Worm (Caenorhabditis elegans) whole organism, L3 larva: Measurements from ENCODE around the gene Y39A3A.3.
A peak's percentile ranks its signal among the peaks of the same experiment; 100 is the strongest.

Source experiments
- ZK546.5 ChIP-seq: sonication (generic microtip); optimal IDR thresholded peaks from 2 replicates; lab custom pipeline; 2017; ENCODE audit warnings: missing biosample characterization, missing genetic modification characterization
- aly-2 ChIP-seq: fragments of 150-350 bp; optimal IDR thresholded peaks from 2 replicates; lab custom pipeline; 2014; ENCODE audit warnings: missing biosample characterization, missing genetic modification characterization
- ceh-16 ChIP-seq: sonication (generic microtip); optimal IDR thresholded peaks from 2 replicates; lab custom pipeline; 2017; ENCODE audit warnings: missing biosample characterization, missing genetic modification characterization
- ceh-28 ChIP-seq: fragments of 150-350 bp; optimal IDR thresholded peaks from 2 replicates; lab custom pipeline; 2014; ENCODE audit warnings: missing biosample characterization, missing genetic modification reagents, missing genetic modification characterization
- ceh-82 ChIP-seq: fragments of 150-350 bp; optimal IDR thresholded peaks from 2 replicates; lab custom pipeline; 2014; ENCODE audit warnings: missing biosample characterization, missing genetic modification characterization
- daf-12 ChIP-seq: fragments of 150-350 bp; optimal IDR thresholded peaks from 2 replicates; lab custom pipeline; 2014; ENCODE audit warnings: missing biosample characterization, missing genetic modification reagents, missing genetic modification characterization
- egl-5 ChIP-seq: fragments of 150-350 bp; optimal IDR thresholded peaks from 2 replicates; lab custom pipeline; 2017; ENCODE audit warnings: missing biosample characterization, missing genetic modification reagents, missing genetic modification characterization, inconsistent platforms
- elt-1 ChIP-seq: fragments of 150-350 bp; optimal IDR thresholded peaks from 2 replicates; lab custom pipeline; 2014; ENCODE audit warnings: missing biosample characterization, missing genetic modification characterization
- elt-2 ChIP-seq: sonication (generic microtip); optimal IDR thresholded peaks from 2 replicates; lab custom pipeline; 2016; ENCODE audit warnings: missing genetic modification reagents, mild to moderate bottlenecking, missing genetic modification characterization, missing compliant biosample characterization
- elt-3 ChIP-seq, 3 experiments: fragments of 150-350 bp in 1 of 3; sonication (generic microtip) in 2 of 3; optimal IDR thresholded peaks; 2 replicates in 2 of 3; 4 replicates in 1 of 3; lab custom pipeline; 2014 to 2017; ENCODE audit warnings: missing biosample characterization in 3 of 3, missing genetic modification characterization in 3 of 3
- eor-1 ChIP-seq, 2 experiments: fragments of 150-350 bp; optimal IDR thresholded peaks; 2 replicates each; lab custom pipeline; 2014 to 2018; ENCODE audit warnings: missing biosample characterization in 2 of 2, missing genetic modification characterization in 2 of 2
- fkh-10 ChIP-seq: sonication (generic microtip); optimal IDR thresholded peaks from 2 replicates; lab custom pipeline; 2017; ENCODE audit warnings: missing biosample characterization, missing genetic modification reagents, missing genetic modification characterization
- fkh-2 ChIP-seq: fragments of 150-350 bp; optimal IDR thresholded peaks from 2 replicates; lab custom pipeline; 2014; ENCODE audit warnings: missing biosample characterization, missing genetic modification reagents, missing genetic modification characterization
- hmg-11 ChIP-seq: sonication (generic microtip); optimal IDR thresholded peaks from 2 replicates; lab custom pipeline; 2016; ENCODE audit warnings: missing genetic modification characterization, missing compliant biosample characterization
- jun-1 ChIP-seq: fragments of 150-350 bp; optimal IDR thresholded peaks from 2 replicates; lab custom pipeline; 2014; ENCODE audit warnings: missing biosample characterization, missing genetic modification reagents, missing genetic modification characterization
- lin-15B ChIP-seq: fragments of 150-350 bp; optimal IDR thresholded peaks from 2 replicates; lab custom pipeline; 2014; ENCODE audit warnings: missing biosample characterization, missing genetic modification characterization
- lin-39 ChIP-seq: fragments of 150-350 bp; optimal IDR thresholded peaks from 2 replicates; lab custom pipeline; 2018; ENCODE audit warnings: missing biosample characterization, missing genetic modification reagents, missing genetic modification characterization
- mml-1 ChIP-seq: fragments of 150-350 bp; sonication (generic microtip); optimal IDR thresholded peaks from 3 replicates; lab custom pipeline; 2014; ENCODE audit warnings: missing biosample characterization, missing genetic modification characterization
- nfya-1 ChIP-seq: sonication (generic microtip); optimal IDR thresholded peaks from 2 replicates; lab custom pipeline; 2017; ENCODE audit warnings: missing genetic modification characterization, mild to moderate bottlenecking, missing compliant biosample characterization, antibody characterized with exemption, moderate library complexity; ENCODE audit not compliant: insufficient read depth
- nhr-11 ChIP-seq: fragments of 150-350 bp; optimal IDR thresholded peaks from 2 replicates; lab custom pipeline; 2014; ENCODE audit warnings: missing biosample characterization, missing genetic modification characterization
- nhr-23 ChIP-seq: fragments of 150-350 bp; optimal IDR thresholded peaks from 2 replicates; lab custom pipeline; 2014; ENCODE audit warnings: missing biosample characterization, missing genetic modification reagents, missing genetic modification characterization
- nhr-25 ChIP-seq: sonication (generic microtip); optimal IDR thresholded peaks from 2 replicates; lab custom pipeline; 2017; ENCODE audit warnings: missing biosample characterization, missing genetic modification characterization
- nhr-28 ChIP-seq: fragments of 150-350 bp; optimal IDR thresholded peaks from 2 replicates; lab custom pipeline; 2014; ENCODE audit warnings: missing biosample characterization, missing genetic modification characterization
- nhr-67 ChIP-seq: fragments of 150-350 bp; optimal IDR thresholded peaks from 2 replicates; lab custom pipeline; 2014; ENCODE audit warnings: missing biosample characterization, missing genetic modification characterization
- nhr-76 ChIP-seq: fragments of 150-350 bp; sonication (generic microtip); optimal IDR thresholded peaks from 5 replicates; lab custom pipeline; 2014; ENCODE audit warnings: missing biosample characterization, missing genetic modification characterization
- pha-4 ChIP-seq: fragments of 150-350 bp; optimal IDR thresholded peaks from 2 replicates; lab custom pipeline; 2014; ENCODE audit warnings: missing biosample characterization, missing genetic modification reagents, missing genetic modification characterization
- pqm-1 ChIP-seq: fragments of 150-350 bp; optimal IDR thresholded peaks from 2 replicates; lab custom pipeline; 2017; ENCODE audit warnings: missing biosample characterization, missing genetic modification characterization, inconsistent platforms
- sea-2 ChIP-seq: fragments of 150-350 bp; sonication (generic microtip); optimal IDR thresholded peaks from 4 replicates; lab custom pipeline; 2014; ENCODE audit warnings: missing biosample characterization, missing genetic modification reagents, missing genetic modification characterization
- skn-1 ChIP-seq: fragments of 150-350 bp; optimal IDR thresholded peaks from 2 replicates; lab custom pipeline; 2014; ENCODE audit warnings: missing biosample characterization, missing genetic modification characterization
- snpc-4 ChIP-seq: fragments of 150-350 bp; optimal IDR thresholded peaks from 2 replicates; lab custom pipeline; 2014; ENCODE audit warnings: missing biosample characterization, missing genetic modification characterization
- tbx-2 ChIP-seq: sonication (generic microtip); optimal IDR thresholded peaks from 2 replicates; lab custom pipeline; 2016; ENCODE audit warnings: mild to moderate bottlenecking, missing genetic modification characterization, missing compliant biosample characterization
- unc-62 ChIP-seq: fragments of 150-350 bp; sonication (generic microtip); optimal IDR thresholded peaks from 4 replicates; lab custom pipeline; 2014; ENCODE audit warnings: missing biosample characterization, missing genetic modification reagents, missing genetic modification characterization

Gene Y39A3A.3

ce11 chrIII:2101310-2101709, 33.2 kb upstream of the Y39A3A.3 start:
- TF ChIP-seq lin-39 (tag; lab: Kevin White, UChicago): no peak
- TF ChIP-seq nhr-11 (tag; lab: Kevin White, UChicago): no peak
- TF ChIP-seq nhr-28: no peak
- no peak for TF ChIP-seq egl-5 (tag; lab: Kevin White, UChicago)
- no peak for TF ChIP-seq sea-2
- no peak for TF ChIP-seq skn-1 (tag; lab: Kevin White, UChicago)
- no peak for TF ChIP-seq eor-1 (tag; optimal IDR thresholded peaks at IDR 0.05; lab: Kevin White, UChicago)
- TF ChIP-seq fkh-2 (tag; lab: Kevin White, UChicago): no peak
- no peak for TF ChIP-seq nfya-1 (tag; lab: Kevin White, UChicago)
- TF ChIP-seq elt-2 (tag; lab: Kevin White, UChicago): no peak
- TF ChIP-seq daf-12 (tag; lab: Kevin White, UChicago): no peak
- no peak for TF ChIP-seq ZK546.5 (tag; lab: Kevin White, UChicago)
- no peak for TF ChIP-seq nhr-25 (tag; lab: Kevin White, UChicago)
- no peak for TF ChIP-seq nhr-23 (tag; lab: Kevin White, UChicago)
- no peak for TF ChIP-seq ceh-28
- TF ChIP-seq unc-62 (GFP tag; lab: Kevin White, UChicago): no peak

ce11 chrIII:2100842-2101241, 32.7 kb upstream of the Y39A3A.3 start:
- peak; percentile 75 for TF ChIP-seq pha-4
- peak; percentile 98 for TF ChIP-seq nfya-1 (tag; lab: Kevin White, UChicago)
- TF ChIP-seq hmg-11 (tag; lab: Kevin White, UChicago): peak; percentile 97
- TF ChIP-seq elt-2 (tag; lab: Kevin White, UChicago): peak; percentile 54
- peak; percentile 54 for TF ChIP-seq tbx-2
- peak; percentile 94 for TF ChIP-seq fkh-10 (GFP tag; lab: Kevin White, UChicago)
- no peak for TF ChIP-seq elt-1
- TF ChIP-seq lin-39 (tag; lab: Kevin White, UChicago): peak; percentile 55
- no peak for TF ChIP-seq elt-3 (tag; optimal IDR thresholded peaks at IDR 0.05; lab: Kevin White, UChicago)
- peak; percentile 56 for TF ChIP-seq lin-15B (tag; lab: Kevin White, UChicago)
- no peak for TF ChIP-seq mml-1 (tag; lab: Kevin White, UChicago)
- TF ChIP-seq jun-1 (tag; lab: Kevin White, UChicago): peak; percentile 42
- TF ChIP-seq sea-2: peak; percentile 42
- TF ChIP-seq pqm-1: peak; percentile 22
- TF ChIP-seq ceh-28: peak; percentile 94
- TF ChIP-seq nhr-23 (tag; lab: Kevin White, UChicago): peak; percentile 56
- no peak for TF ChIP-seq ceh-16 (tag; lab: Kevin White, UChicago)
- TF ChIP-seq ceh-82: peak; percentile 65

- TF ChIP-seq pqm-1 (peak; percentile 82), elt-1 (no peak), elt-2 (tag; lab: Kevin White, UChicago) (peak; percentile 90), fkh-10 (GFP tag; lab: Kevin White, UChicago) (no peak), aly-2 (no peak), pha-4 (peak; percentile 51)
These were observed 31.7 kb upstream of the Y39A3A.3 start for ce11 chrIII:2099808-2100366.

ce11 chrIII:2098185-2098584, 30.0 kb upstream of the Y39A3A.3 start:
- TF ChIP-seq snpc-4 (tag; lab: Kevin White, UChicago) (no peak), nhr-67 (tag; lab: Kevin White, UChicago) (no peak), nhr-28 (no peak), elt-2 (tag; lab: Kevin White, UChicago) (no peak), ceh-28 (peak; percentile 85), nfya-1 (tag; lab: Kevin White, UChicago) (no peak), eor-1 (tag; optimal IDR thresholded peaks at IDR 0.05; lab: Kevin White, UChicago) (no peak), tbx-2 (no peak)

ce11 chrIII:2092409-2092808, 24.3 kb upstream of the Y39A3A.3 start, which contains the start of gene Y48G9A.9:
Gene Y48G9A.9, plus strand, starts transcription at chrIII:2092709.
- no peak for TF ChIP-seq daf-12 (tag; lab: Kevin White, UChicago)
- TF ChIP-seq ceh-28: no peak
- TF ChIP-seq nhr-76: no peak
